Fruit fly (Drosophila melanogaster) whole organism, embryonic: Measurements from ENCODE around the gene CG2124.
A peak's percentile ranks its signal among the peaks of the same experiment; 100 is the strongest.

Experiments used
- Blimp-1 ChIP-seq: fragments of 200-800 bp; sonication (Bioruptor generic); optimal IDR thresholded peaks from 3 replicates; lab custom pipeline; 2018; ENCODE audit warnings: missing biosample characterization, missing genetic modification characterization, mild to moderate bottlenecking, moderate library complexity, missing genetic modification reagents
- CG10462 ChIP-seq: fragments of 200-800 bp; sonication (Bioruptor generic); optimal IDR thresholded peaks from 2 replicates; lab custom pipeline; 2016; ENCODE audit warnings: missing biosample characterization, missing genetic modification characterization
- CG11723 ChIP-seq: fragments of 200-800 bp; sonication (Bioruptor generic); optimal IDR thresholded peaks from 2 replicates; lab custom pipeline; 2017; ENCODE audit warnings: missing biosample characterization, mild to moderate bottlenecking, missing genetic modification characterization
- CG12104 ChIP-seq: fragments of 200-800 bp; sonication (Bioruptor generic); optimal IDR thresholded peaks from 3 replicates; lab custom pipeline; 2016; ENCODE audit warnings: missing biosample characterization, missing genetic modification characterization
- CG12219 ChIP-seq: fragments of 200-800 bp; sonication (Bioruptor generic); optimal IDR thresholded peaks from 3 replicates; lab custom pipeline; 2018; ENCODE audit warnings: missing biosample characterization, mild to moderate bottlenecking, missing genetic modification characterization
- CG12236 ChIP-seq: fragments of 200-800 bp; sonication (Bioruptor generic); optimal IDR thresholded peaks from 2 replicates; lab custom pipeline; 2016; ENCODE audit warnings: missing biosample characterization, missing genetic modification characterization
- CG13123 ChIP-seq: fragments of 200-800 bp; sonication (Bioruptor generic); optimal IDR thresholded peaks from 2 replicates; lab custom pipeline; 2016; ENCODE audit warnings: missing biosample characterization, missing genetic modification characterization
- CG1647 ChIP-seq: fragments of 200-800 bp; sonication (Bioruptor generic); optimal IDR thresholded peaks from 3 replicates; lab custom pipeline; 2016; ENCODE audit warnings: missing biosample characterization, missing genetic modification characterization
- CG18619 ChIP-seq: fragments of 200-800 bp; sonication (Bioruptor generic); optimal IDR thresholded peaks from 3 replicates; lab custom pipeline; 2017; ENCODE audit warnings: missing biosample characterization, mild to moderate bottlenecking, missing genetic modification characterization
- CG3281 ChIP-seq: fragments of 200-800 bp; sonication (Bioruptor generic); optimal IDR thresholded peaks from 3 replicates; lab custom pipeline; 2017; ENCODE audit warnings: missing biosample characterization, mild to moderate bottlenecking, missing genetic modification characterization
- CG34422 ChIP-seq: fragments of 200-800 bp; sonication (Bioruptor generic); IDR thresholded peaks from 3 replicates; pipeline ENCODE4 v1.3.6; 2022; ENCODE audit warnings: missing biosample characterization, missing genetic modification characterization
- CG3838 ChIP-seq: fragments of 200-800 bp; sonication (Bioruptor generic); optimal IDR thresholded peaks from 3 replicates; lab custom pipeline; 2016; ENCODE audit warnings: missing biosample characterization, missing genetic modification characterization
- CG4854 ChIP-seq: fragments of 200-800 bp; sonication (Bioruptor generic); optimal IDR thresholded peaks from 2 replicates; lab custom pipeline; 2016; ENCODE audit warnings: missing biosample characterization, missing genetic modification characterization, inconsistent platforms
- CG6791 ChIP-seq: fragments of 200-800 bp; sonication (Bioruptor generic); IDR thresholded peaks from 3 replicates; pipeline ENCODE4 v1.3.6; 2022; ENCODE audit warnings: missing biosample characterization, missing genetic modification characterization; ENCODE audit not compliant: partially characterized antibody
- CG7372 ChIP-seq: fragments of 200-800 bp; sonication (Bioruptor generic); IDR thresholded peaks from 2 replicates; pipeline ENCODE4 v1.3.6; 2022; ENCODE audit warnings: missing biosample characterization, missing genetic modification characterization
- CG7556 ChIP-seq: fragments of 200-800 bp; sonication (Bioruptor generic); optimal IDR thresholded peaks from 2 replicates; lab custom pipeline; 2017; ENCODE audit warnings: missing biosample characterization, mild to moderate bottlenecking, missing genetic modification characterization
- CG8281 ChIP-seq: fragments of 200-800 bp; sonication (Bioruptor generic); optimal IDR thresholded peaks from 2 replicates; lab custom pipeline; 2018; ENCODE audit warnings: missing biosample characterization, mild to moderate bottlenecking, missing genetic modification characterization, moderate library complexity
- CG8765 ChIP-seq: fragments of 200-800 bp; sonication (Bioruptor generic); IDR thresholded peaks from 2 replicates; pipeline ENCODE4 v1.3.6; 2022; ENCODE audit warnings: missing biosample characterization, missing genetic modification characterization
- CG8944 ChIP-seq: fragments of 200-800 bp; sonication (Bioruptor generic); optimal IDR thresholded peaks from 3 replicates; lab custom pipeline; 2016; ENCODE audit warnings: missing biosample characterization, missing genetic modification characterization
- CG9727 ChIP-seq: fragments of 200-800 bp; sonication (Bioruptor generic); optimal IDR thresholded peaks from 3 replicates; lab custom pipeline; 2017; ENCODE audit warnings: missing biosample characterization, mild to moderate bottlenecking, missing genetic modification characterization
- Camta ChIP-seq: fragments of 200-800 bp; sonication (Bioruptor generic); optimal IDR thresholded peaks from 2 replicates; lab custom pipeline; 2016; ENCODE audit warnings: missing biosample characterization, missing genetic modification characterization
- D19A ChIP-seq: fragments of 200-800 bp; optimal IDR thresholded peaks from 3 replicates; lab custom pipeline; 2019; ENCODE audit warnings: missing biosample characterization, mild to moderate bottlenecking, missing genetic modification characterization, moderate library complexity
- Dip2 ChIP-seq: fragments of 200-800 bp; sonication (Bioruptor generic); IDR thresholded peaks from 2 replicates; pipeline ENCODE4 v1.3.6; 2022; ENCODE audit warnings: missing biosample characterization, missing genetic modification characterization
- Drgx ChIP-seq: fragments of 200-800 bp; sonication (Bioruptor generic); IDR thresholded peaks from 2 replicates; pipeline ENCODE4 v1.3.6; 2022; ENCODE audit warnings: missing biosample characterization, missing genetic modification characterization
- Elba2 ChIP-seq: fragments of 200-800 bp; sonication (Bioruptor generic); optimal IDR thresholded peaks from 3 replicates; lab custom pipeline; 2016; ENCODE audit warnings: missing biosample characterization, missing genetic modification characterization
- Ets65A ChIP-seq: fragments of 200-800 bp; sonication (Bioruptor generic); peaks from one replicate; lab custom pipeline; 2016; ENCODE audit warnings: missing biosample characterization, missing genetic modification characterization
- HHEX ChIP-seq: fragments of 200-800 bp; sonication (Bioruptor generic); optimal IDR thresholded peaks from 3 replicates; lab custom pipeline; 2017; ENCODE audit warnings: missing biosample characterization, mild to moderate bottlenecking, missing genetic modification characterization, missing genetic modification reagents
- Hmr ChIP-seq: fragments of 200-800 bp; sonication (Bioruptor generic); optimal IDR thresholded peaks from 3 replicates; lab custom pipeline; 2017; ENCODE audit warnings: mild to moderate bottlenecking, missing biosample characterization, missing genetic modification reagents, missing genetic modification characterization
- Lim3 ChIP-seq: fragments of 200-800 bp; sonication (Bioruptor generic); IDR thresholded peaks from 2 replicates; pipeline ENCODE4 v1.3.6; 2022; ENCODE audit warnings: missing biosample characterization, missing genetic modification characterization
- Med ChIP-seq: fragments of 200-800 bp; sonication (Bioruptor generic); peaks from one replicate; lab custom pipeline; 2016; ENCODE audit warnings: missing biosample characterization, missing genetic modification characterization, mild to moderate bottlenecking, inconsistent platforms, moderate library complexity
- Meics ChIP-seq: fragments of 200-800 bp; sonication (Bioruptor generic); optimal IDR thresholded peaks from 2 replicates; lab custom pipeline; 2017; ENCODE audit warnings: missing biosample characterization, mild to moderate bottlenecking, missing genetic modification characterization
- Opbp ChIP-seq: fragments of 200-800 bp; sonication (Bioruptor generic); IDR thresholded peaks from 3 replicates; pipeline ENCODE4 v1.3.6; 2022; ENCODE audit warnings: missing biosample characterization, missing genetic modification characterization; ENCODE audit not compliant: partially characterized antibody
- Ptx1 ChIP-seq: fragments of 200-800 bp; sonication (Bioruptor generic); IDR thresholded peaks from 2 replicates; pipeline ENCODE4 v1.3.6; 2022; ENCODE audit warnings: missing biosample characterization, missing genetic modification characterization
- Side ChIP-seq: fragments of 200-800 bp; sonication (Bioruptor generic); optimal IDR thresholded peaks from 2 replicates; lab custom pipeline; 2016; ENCODE audit warnings: missing biosample characterization, missing genetic modification characterization
- Ssrp ChIP-seq: fragments of 200-800 bp; sonication (Bioruptor generic); optimal IDR thresholded peaks from 2 replicates; lab custom pipeline; 2018; ENCODE audit warnings: missing biosample characterization, mild to moderate bottlenecking, missing genetic modification characterization, moderate library complexity
- ato ChIP-seq: fragments of 200-800 bp; sonication (Bioruptor generic); IDR thresholded peaks from 2 replicates; pipeline ENCODE4 v1.3.6; 2022; ENCODE audit warnings: missing biosample characterization, missing genetic modification characterization; ENCODE audit not compliant: partially characterized antibody
- cwo ChIP-seq: fragments of 200-800 bp; sonication (Bioruptor generic); optimal IDR thresholded peaks from 3 replicates; lab custom pipeline; 2017; ENCODE audit warnings: missing biosample characterization, missing genetic modification characterization, mild to moderate bottlenecking, moderate library complexity, missing genetic modification reagents
- dati ChIP-seq: fragments of 200-800 bp; sonication (Bioruptor generic); IDR thresholded peaks from 2 replicates; pipeline ENCODE4 v1.3.6; 2022; ENCODE audit warnings: missing biosample characterization, missing genetic modification characterization
- fd3F ChIP-seq: fragments of 200-800 bp; sonication (Bioruptor generic); optimal IDR thresholded peaks from 2 replicates; lab custom pipeline; 2018; ENCODE audit warnings: missing biosample characterization, mild to moderate bottlenecking, missing genetic modification characterization, moderate library complexity
- gce ChIP-seq: fragments of 200-800 bp; sonication (Bioruptor generic); IDR thresholded peaks from 3 replicates; pipeline ENCODE4 v1.3.6; 2022; ENCODE audit warnings: missing biosample characterization, missing genetic modification characterization
- gcm2 ChIP-seq: fragments of 200-800 bp; sonication (Bioruptor generic); optimal IDR thresholded peaks from 2 replicates; lab custom pipeline; 2016; ENCODE audit warnings: missing biosample characterization, missing genetic modification characterization
- grn ChIP-seq: fragments of 200-800 bp; sonication (Bioruptor generic); optimal IDR thresholded peaks from 3 replicates; lab custom pipeline; 2017; ENCODE audit warnings: missing biosample characterization, missing genetic modification characterization
- hkb ChIP-seq, 2 experiments: fragments of 200-800 bp in 1 of 2; fragments of >200 bp in 1 of 2; sonication (Bioruptor generic) in 1 of 2; IDR thresholded peaks in 1 of 2; optimal IDR thresholded peaks in 1 of 2; 2 replicates each; pipeline versions ENCODE4 v1.3.6 to Lab custom; 2017 to 2022; ENCODE audit warnings: missing biosample characterization in 1 of 2, missing genetic modification characterization in 1 of 2
- ken ChIP-seq: fragments of 200-800 bp; sonication (Bioruptor generic); IDR thresholded peaks from 3 replicates; pipeline ENCODE4 v1.3.6; 2022; ENCODE audit warnings: missing biosample characterization, missing genetic modification characterization
- onecut ChIP-seq: fragments of 200-800 bp; sonication (Bioruptor generic); IDR thresholded peaks from 2 replicates; pipeline ENCODE4 v1.3.6; 2022; ENCODE audit warnings: missing biosample characterization, missing genetic modification characterization
- pb ChIP-seq: fragments of 200-800 bp; sonication (Bioruptor generic); optimal IDR thresholded peaks from 3 replicates; lab custom pipeline; 2016; ENCODE audit warnings: missing biosample characterization, missing genetic modification characterization
- pho ChIP-seq: fragments of 200-800 bp; sonication (Bioruptor generic); optimal IDR thresholded peaks from 2 replicates; lab custom pipeline; 2016; ENCODE audit warnings: missing biosample characterization, missing genetic modification characterization
- pzg ChIP-seq: fragments of 200-800 bp; sonication (Bioruptor generic); optimal IDR thresholded peaks from 3 replicates; lab custom pipeline; 2018; ENCODE audit warnings: missing biosample characterization, mild to moderate bottlenecking, missing genetic modification characterization, moderate library complexity
- shn ChIP-seq: fragments of 200-800 bp; sonication (Bioruptor generic); optimal IDR thresholded peaks from 3 replicates; lab custom pipeline; 2016; ENCODE audit warnings: missing biosample characterization, missing genetic modification characterization
- unc-4 ChIP-seq: fragments of 200-800 bp; sonication (Bioruptor generic); IDR thresholded peaks from 2 replicates; pipeline ENCODE4 v1.3.6; 2022; ENCODE audit warnings: missing biosample characterization, missing genetic modification characterization; ENCODE audit not compliant: partially characterized antibody
- wek ChIP-seq: fragments of 200-800 bp; sonication (Bioruptor generic); optimal IDR thresholded peaks from 3 replicates; lab custom pipeline; 2018; ENCODE audit warnings: missing biosample characterization, mild to moderate bottlenecking, missing genetic modification characterization, moderate library complexity

CG2124 gene

DNA sequence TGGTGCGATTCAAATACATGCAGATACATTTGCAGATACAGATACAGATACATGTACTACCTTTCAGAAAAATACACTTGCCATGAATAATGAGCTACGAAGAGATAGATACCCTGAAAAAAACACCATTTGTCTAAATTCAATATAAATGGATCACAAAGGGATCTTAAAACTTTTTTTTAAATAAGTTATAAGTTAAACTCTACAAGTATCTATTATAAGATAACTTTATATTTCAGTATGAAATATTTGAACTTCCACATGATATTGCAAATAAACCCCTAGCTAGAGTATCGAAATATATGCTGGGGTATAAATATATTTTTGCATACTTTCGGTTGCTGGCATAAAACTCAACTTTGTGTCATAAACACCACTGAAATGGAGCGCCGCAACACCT is 34.5 kb upstream of the CG2124 start (continued):
- TF ChIP-seq CG1647 (no peak), CG18619 (GFP tag; lab: Kevin White, UChicago) (peak; percentile 27), pzg (GFP tag; lab: Kevin White, UChicago) (no peak), wek (GFP tag; lab: Kevin White, UChicago) (no peak), CG8765 (GFP tag; lab: Robert Waterston, UW) (no peak), grn (GFP tag; lab: Kevin White, UChicago) (no peak), Med (GFP tag; lab: Kevin White, UChicago) (peak; percentile 25), CG10462 (no peak), CG12219 (GFP tag; lab: Kevin White, UChicago) (no peak), CG34422 (GFP tag; lab: Robert Waterston, UW) (peak; percentile 54; the same call in 1 of the 3 replicates), CG9727 (GFP tag; lab: Kevin White, UChicago) (peak; percentile 46), Dip2 (no peak), Ptx1 (GFP tag; lab: Robert Waterston, UW) (peak; percentile 69), Meics (GFP tag; lab: Kevin White, UChicago) (peak; percentile 63), Lim3 (GFP tag; lab: Robert Waterston, UW) (no peak), CG3281 (GFP tag; lab: Kevin White, UChicago) (peak; percentile 54), Side (no peak), Camta (GFP tag; lab: Kevin White, UChicago) (no peak), Opbp (GFP tag; lab: Robert Waterston, UW) (no peak), Ets65A (GFP tag; lab: Kevin White, UChicago) (no peak), CG3838 (GFP tag; lab: Kevin White, UChicago) (no peak), onecut (GFP tag; lab: Robert Waterston, UW) (no peak), fd3F (peak; percentile 26), gce (GFP tag; lab: Robert Waterston, UW) (no peak), pb (GFP tag; lab: Kevin White, UChicago) (no peak), ken (GFP tag; lab: Robert Waterston, UW) (no peak), shn (no peak), unc-4 (no peak), CG13123 (GFP tag; lab: Kevin White, UChicago) (no peak), ato (GFP tag; lab: Robert Waterston, UW) (no peak), HHEX (GFP tag; lab: Kevin White, UChicago) (no peak), gcm2 (GFP tag; lab: Kevin White, UChicago) (no peak), cwo (peak; percentile 11), CG8944 (no peak), CG11723 (GFP tag; lab: Kevin White, UChicago) (no peak), CG12104 (GFP tag; lab: Kevin White, UChicago) (no peak), CG6791 (no peak), pho (no peak), Hmr (GFP tag; lab: Kevin White, UChicago) (peak; percentile 71), D19A (peak; percentile 95), CG8281 (no peak), Elba2 (GFP tag; lab: Kevin White, UChicago) (no peak), CG7372 (GFP tag; lab: Robert Waterston, UW) (no peak), dati (GFP tag; lab: Robert Waterston, UW) (no peak), Ssrp (tag; lab: Kevin White, UChicago) (peak; percentile 56), hkb (optimal IDR thresholded peaks at IDR 0.05; lab: Kevin White, UChicago) (no peak), hkb (GFP tag; IDR thresholded peaks at IDR 0.05; lab: Robert Waterston, UW) (peak; percentile 42; the same call in 1 of the 2 replicates), CG12236 (GFP tag; lab: Kevin White, UChicago) (no peak), Blimp-1 (GFP tag; lab: Kevin White, UChicago) (peak; percentile 51), CG4854 (GFP tag; lab: Kevin White, UChicago) (no peak), CG7556 (GFP tag; lab: Kevin White, UChicago) (peak; percentile 42), Drgx (GFP tag; lab: Robert Waterston, UW) (peak; percentile 76)
